Worm (Caenorhabditis elegans) whole organism, L3 larva: ENCODE data around the gene mrps-5.

Experiments
- R02D3.7 ChIP-seq: fragments of 150-350 bp; optimal IDR thresholded peaks from 2 replicates; lab custom pipeline; 2014; ENCODE audit warnings: missing biosample characterization, missing genetic modification characterization
- ZK546.5 ChIP-seq: sonication (generic microtip); optimal IDR thresholded peaks from 2 replicates; lab custom pipeline; 2017; ENCODE audit warnings: missing biosample characterization, missing genetic modification characterization
- ama-1 ChIP-seq: fragments of 150-350 bp; optimal IDR thresholded peaks from 2 replicates; lab custom pipeline; 2018
- ceh-16 ChIP-seq: sonication (generic microtip); optimal IDR thresholded peaks from 2 replicates; lab custom pipeline; 2017; ENCODE audit warnings: missing biosample characterization, missing genetic modification characterization
- ceh-28 ChIP-seq: fragments of 150-350 bp; optimal IDR thresholded peaks from 2 replicates; lab custom pipeline; 2014; ENCODE audit warnings: missing biosample characterization, missing genetic modification reagents, missing genetic modification characterization
- ceh-82 ChIP-seq: fragments of 150-350 bp; optimal IDR thresholded peaks from 2 replicates; lab custom pipeline; 2014; ENCODE audit warnings: missing biosample characterization, missing genetic modification characterization
- daf-12 ChIP-seq: fragments of 150-350 bp; optimal IDR thresholded peaks from 2 replicates; lab custom pipeline; 2014; ENCODE audit warnings: missing biosample characterization, missing genetic modification reagents, missing genetic modification characterization
- egl-27 ChIP-seq: sonication (generic microtip); optimal IDR thresholded peaks from 4 replicates; lab custom pipeline; 2017; ENCODE audit warnings: missing biosample characterization, missing genetic modification reagents, missing genetic modification characterization
- egl-5 ChIP-seq: fragments of 150-350 bp; optimal IDR thresholded peaks from 2 replicates; lab custom pipeline; 2017; ENCODE audit warnings: missing biosample characterization, missing genetic modification reagents, missing genetic modification characterization, inconsistent platforms
- elt-2 ChIP-seq: sonication (generic microtip); optimal IDR thresholded peaks from 2 replicates; lab custom pipeline; 2016; ENCODE audit warnings: missing genetic modification reagents, mild to moderate bottlenecking, missing genetic modification characterization, missing compliant biosample characterization
- elt-3 ChIP-seq, 3 experiments: fragments of 150-350 bp in 1 of 3; sonication (generic microtip) in 2 of 3; optimal IDR thresholded peaks; 2 replicates in 2 of 3; 4 replicates in 1 of 3; lab custom pipeline; 2014 to 2017; ENCODE audit warnings: missing biosample characterization in 3 of 3, missing genetic modification characterization in 3 of 3
- eor-1 ChIP-seq, 2 experiments: fragments of 150-350 bp; optimal IDR thresholded peaks; 2 replicates each; lab custom pipeline; 2014 to 2018; ENCODE audit warnings: missing biosample characterization in 2 of 2, missing genetic modification characterization in 2 of 2
- fkh-10 ChIP-seq: sonication (generic microtip); optimal IDR thresholded peaks from 2 replicates; lab custom pipeline; 2017; ENCODE audit warnings: missing biosample characterization, missing genetic modification reagents, missing genetic modification characterization
- fkh-2 ChIP-seq: fragments of 150-350 bp; optimal IDR thresholded peaks from 2 replicates; lab custom pipeline; 2014; ENCODE audit warnings: missing biosample characterization, missing genetic modification reagents, missing genetic modification characterization
- fos-1 ChIP-seq: fragments of 150-350 bp; optimal IDR thresholded peaks from 2 replicates; lab custom pipeline; 2014; ENCODE audit warnings: missing biosample characterization, missing genetic modification characterization
- hmg-11 ChIP-seq: sonication (generic microtip); optimal IDR thresholded peaks from 2 replicates; lab custom pipeline; 2016; ENCODE audit warnings: missing genetic modification characterization, missing compliant biosample characterization
- lin-15B ChIP-seq: fragments of 150-350 bp; optimal IDR thresholded peaks from 2 replicates; lab custom pipeline; 2014; ENCODE audit warnings: missing biosample characterization, missing genetic modification characterization
- lin-39 ChIP-seq: fragments of 150-350 bp; optimal IDR thresholded peaks from 2 replicates; lab custom pipeline; 2018; ENCODE audit warnings: missing biosample characterization, missing genetic modification reagents, missing genetic modification characterization
- mml-1 ChIP-seq: fragments of 150-350 bp; sonication (generic microtip); optimal IDR thresholded peaks from 3 replicates; lab custom pipeline; 2014; ENCODE audit warnings: missing biosample characterization, missing genetic modification characterization
- nfya-1 ChIP-seq: sonication (generic microtip); optimal IDR thresholded peaks from 2 replicates; lab custom pipeline; 2017; ENCODE audit warnings: missing genetic modification characterization, mild to moderate bottlenecking, missing compliant biosample characterization, antibody characterized with exemption, moderate library complexity; ENCODE audit not compliant: insufficient read depth
- nhr-12 ChIP-seq: fragments of 150-350 bp; optimal IDR thresholded peaks from 2 replicates; lab custom pipeline; 2014; ENCODE audit warnings: missing biosample characterization, missing genetic modification characterization
- nhr-23 ChIP-seq: fragments of 150-350 bp; optimal IDR thresholded peaks from 2 replicates; lab custom pipeline; 2014; ENCODE audit warnings: missing biosample characterization, missing genetic modification reagents, missing genetic modification characterization
- nhr-25 ChIP-seq: sonication (generic microtip); optimal IDR thresholded peaks from 2 replicates; lab custom pipeline; 2017; ENCODE audit warnings: missing biosample characterization, missing genetic modification characterization
- nhr-28 ChIP-seq: fragments of 150-350 bp; optimal IDR thresholded peaks from 2 replicates; lab custom pipeline; 2014; ENCODE audit warnings: missing biosample characterization, missing genetic modification characterization
- nhr-43 ChIP-seq: sonication (generic microtip); optimal IDR thresholded peaks from 2 replicates; lab custom pipeline; 2016; ENCODE audit warnings: mild to moderate bottlenecking, missing genetic modification characterization, missing compliant biosample characterization; ENCODE audit not compliant: poor library complexity, severe bottlenecking
- nhr-67 ChIP-seq: fragments of 150-350 bp; optimal IDR thresholded peaks from 2 replicates; lab custom pipeline; 2014; ENCODE audit warnings: missing biosample characterization, missing genetic modification characterization
- nhr-76 ChIP-seq: fragments of 150-350 bp; sonication (generic microtip); optimal IDR thresholded peaks from 5 replicates; lab custom pipeline; 2014; ENCODE audit warnings: missing biosample characterization, missing genetic modification characterization
- nhr-77 ChIP-seq: fragments of 150-350 bp; optimal IDR thresholded peaks from 2 replicates; lab custom pipeline; 2014; ENCODE audit warnings: missing biosample characterization, missing genetic modification characterization
- pha-4 ChIP-seq: fragments of 150-350 bp; optimal IDR thresholded peaks from 2 replicates; lab custom pipeline; 2014; ENCODE audit warnings: missing biosample characterization, missing genetic modification reagents, missing genetic modification characterization
- pqm-1 ChIP-seq: fragments of 150-350 bp; optimal IDR thresholded peaks from 2 replicates; lab custom pipeline; 2017; ENCODE audit warnings: missing biosample characterization, missing genetic modification characterization, inconsistent platforms
- sea-2 ChIP-seq: fragments of 150-350 bp; sonication (generic microtip); optimal IDR thresholded peaks from 4 replicates; lab custom pipeline; 2014; ENCODE audit warnings: missing biosample characterization, missing genetic modification reagents, missing genetic modification characterization
- skn-1 ChIP-seq: fragments of 150-350 bp; optimal IDR thresholded peaks from 2 replicates; lab custom pipeline; 2014; ENCODE audit warnings: missing biosample characterization, missing genetic modification characterization
- tbx-2 ChIP-seq: sonication (generic microtip); optimal IDR thresholded peaks from 2 replicates; lab custom pipeline; 2016; ENCODE audit warnings: mild to moderate bottlenecking, missing genetic modification characterization, missing compliant biosample characterization
- unc-62 ChIP-seq: fragments of 150-350 bp; sonication (generic microtip); optimal IDR thresholded peaks from 4 replicates; lab custom pipeline; 2014; ENCODE audit warnings: missing biosample characterization, missing genetic modification reagents, missing genetic modification characterization
- ztf-11 ChIP-seq: fragments of 150-350 bp; optimal IDR thresholded peaks from 2 replicates; lab custom pipeline; 2014; ENCODE audit warnings: missing biosample characterization, missing genetic modification characterization

Gene mrps-5

DNA sequence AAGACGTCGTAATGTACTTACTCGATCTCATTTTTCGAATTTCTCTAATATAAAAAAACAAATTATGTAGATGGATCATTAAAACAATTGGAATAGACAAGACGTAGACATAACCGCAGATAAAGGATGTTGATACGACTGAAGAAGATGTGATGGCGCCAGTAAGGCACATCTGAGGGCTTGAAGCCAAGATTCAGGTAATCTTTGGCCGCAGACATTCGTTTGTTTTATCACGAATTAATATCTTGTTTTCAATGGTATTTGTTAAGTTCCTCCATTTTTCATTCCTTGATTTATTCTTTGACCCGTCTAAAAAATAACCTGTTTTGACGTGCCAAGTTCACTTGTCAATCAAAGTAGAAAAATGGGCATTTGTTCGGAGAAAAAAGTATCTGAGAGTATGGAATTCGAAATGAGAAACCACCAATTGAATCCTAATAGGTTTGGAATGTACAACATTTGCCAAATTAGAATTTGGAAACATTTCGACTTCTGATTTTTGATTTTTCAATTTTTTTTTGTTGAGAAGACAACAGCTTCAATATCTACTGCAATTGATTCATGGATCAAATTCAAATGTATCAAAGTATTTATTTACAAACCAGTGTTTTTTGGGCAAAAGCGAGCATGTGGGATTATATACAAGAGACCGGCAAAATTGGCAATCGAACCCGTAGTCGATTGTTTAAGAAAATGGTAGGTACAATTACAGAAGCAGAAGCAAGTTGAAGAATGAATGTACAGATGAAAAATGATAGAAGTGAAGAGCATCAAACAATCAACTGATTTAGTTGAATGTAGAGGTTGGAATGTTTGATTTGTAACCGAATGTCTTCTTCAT is 11.4 kb upstream of the mrps-5 start:
- TF ChIP-seq R02D3.7 (tag; lab: Kevin White, UChicago) (no peak), nhr-77 (tag; lab: Kevin White, UChicago) (no peak), nhr-43 (tag; lab: Kevin White, UChicago) (peak; percentile 66), pqm-1 (tag; lab: Kevin White, UChicago) (no peak), nhr-76 (tag; lab: Kevin White, UChicago) (peak; percentile 58), nhr-25 (tag; lab: Kevin White, UChicago) (peak; percentile 43), ZK546.5 (no peak), nhr-28 (tag; lab: Kevin White, UChicago) (peak; percentile 80), nfya-1 (tag; lab: Kevin White, UChicago) (peak; percentile 8), elt-3 (tag; optimal IDR thresholded peaks at IDR 0.05; lab: Kevin White, UChicago) (peak in 1 of 3 experiments; percentile 62), ztf-11 (tag; lab: Kevin White, UChicago) (no peak), nhr-67 (tag; lab: Kevin White, UChicago) (no peak), ama-1 (lab: Kevin White, UChicago) (peak; percentile 80), fos-1 (tag; lab: Kevin White, UChicago) (no peak), unc-62 (peak; percentile 10), tbx-2 (tag; lab: Kevin White, UChicago) (peak; percentile 3)

ce11 chrV:12552671-12553212 is 10.5 kb upstream of the mrps-5 start, which contains the start of gene F45D3.4:
Gene F45D3.4, minus strand, starts transcription at chrV:12553191.
- TF ChIP-seq ama-1 (lab: Kevin White, UChicago) (peak; percentile 90), lin-39 (tag; lab: Kevin White, UChicago) (peak; percentile 41), nhr-23 (tag; lab: Kevin White, UChicago) (no peak), nhr-25 (tag; lab: Kevin White, UChicago) (peak; percentile 2)

DNA sequence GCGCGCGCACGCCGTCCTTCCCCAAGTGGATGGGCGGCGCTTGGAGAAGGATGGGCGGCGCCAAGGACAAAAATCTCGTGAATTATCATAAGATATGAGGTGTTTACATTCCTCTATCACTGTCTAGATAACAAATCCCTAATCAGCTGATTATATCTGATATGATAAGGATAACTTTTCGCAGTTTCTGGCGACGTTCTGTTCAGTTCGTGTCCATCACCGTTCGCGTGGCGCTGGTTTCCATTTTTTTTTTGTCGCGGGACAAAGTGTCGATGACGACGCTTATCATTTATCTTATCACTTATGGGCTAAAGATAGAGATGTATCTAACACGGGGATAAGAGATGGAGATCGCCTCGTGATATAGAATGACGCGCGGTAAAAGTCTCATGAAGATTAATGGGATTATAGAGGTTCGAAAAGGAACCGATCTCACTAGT is 10.0 kb upstream of the mrps-5 start:
- no peak for TF ChIP-seq ceh-16 (tag; lab: Kevin White, UChicago)
- no peak for TF ChIP-seq hmg-11 (tag; lab: Kevin White, UChicago)
- TF ChIP-seq fkh-10 (GFP tag; lab: Kevin White, UChicago), result no peak
- peak; percentile 13 for TF ChIP-seq nhr-25 (tag; lab: Kevin White, UChicago)
- peak; percentile 81 for TF ChIP-seq nhr-43 (tag; lab: Kevin White, UChicago)
- no peak for TF ChIP-seq lin-39 (tag; lab: Kevin White, UChicago)
- TF ChIP-seq skn-1, result no peak
- no peak for TF ChIP-seq unc-62
- peak; percentile 13 for TF ChIP-seq mml-1 (tag; lab: Kevin White, UChicago)
- TF ChIP-seq nhr-67 (tag; lab: Kevin White, UChicago), result no peak
- peak; percentile 97 to 99 (median 99) for TF ChIP-seq elt-3 (tag; optimal IDR thresholded peaks at IDR 0.05; lab: Kevin White, UChicago)
- TF ChIP-seq lin-15B (tag; lab: Kevin White, UChicago), result no peak
- no peak for TF ChIP-seq egl-27
- peak; percentile 26 for TF ChIP-seq tbx-2 (tag; lab: Kevin White, UChicago)
- TF ChIP-seq nhr-23 (tag; lab: Kevin White, UChicago), result peak; percentile 89
- TF ChIP-seq egl-5 (tag; lab: Kevin White, UChicago), result no peak
- TF ChIP-seq fos-1 (tag; lab: Kevin White, UChicago), result no peak
- peak; percentile 11 for TF ChIP-seq ceh-28
- no peak for TF ChIP-seq nfya-1 (tag; lab: Kevin White, UChicago)
- no peak for TF ChIP-seq pqm-1 (tag; lab: Kevin White, UChicago)

DNA sequence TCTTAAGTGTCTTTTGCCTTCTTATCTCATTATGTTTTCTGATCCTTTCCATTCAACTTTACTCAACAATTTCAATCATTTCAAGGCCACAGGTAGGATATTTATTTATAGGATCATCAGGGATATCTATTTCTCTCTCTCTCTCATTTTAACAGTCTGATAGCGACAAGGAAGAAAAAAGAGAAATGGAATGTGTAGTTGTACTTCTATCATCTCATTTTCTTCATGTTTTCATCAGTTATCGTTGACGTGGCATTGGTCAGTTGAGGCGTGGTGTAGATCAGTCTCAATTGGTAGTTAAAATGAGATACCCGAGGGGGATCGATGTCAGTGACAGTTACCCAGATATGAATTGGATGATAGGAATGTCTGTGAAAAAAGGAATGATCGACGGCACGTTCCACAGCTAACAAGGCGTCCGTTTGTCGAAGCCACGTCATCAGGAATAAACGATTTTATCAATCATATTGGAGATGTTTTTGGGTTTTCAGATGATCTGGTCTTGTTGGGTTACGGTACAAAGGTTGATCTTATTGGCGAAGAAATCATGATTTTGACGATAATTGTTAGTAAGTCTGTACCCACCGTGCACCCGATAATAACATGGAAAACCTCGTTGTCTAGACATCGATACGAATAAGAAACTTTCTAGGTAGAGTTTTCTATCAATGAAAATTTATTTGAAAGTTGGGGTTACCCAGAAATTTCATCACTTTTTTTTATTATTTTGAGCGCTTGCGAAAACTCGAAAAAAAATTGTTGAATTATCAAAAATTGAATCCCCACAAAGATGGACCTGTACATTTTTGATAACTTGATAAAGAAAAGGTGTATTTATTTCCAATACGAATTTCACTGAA is 8.9 kb upstream of the mrps-5 start:
- no peak for TF ChIP-seq ceh-82
- TF ChIP-seq R02D3.7 (tag; lab: Kevin White, UChicago), result peak; percentile 34
- no peak for TF ChIP-seq lin-39 (tag; lab: Kevin White, UChicago)
- no peak for TF ChIP-seq elt-2 (tag; lab: Kevin White, UChicago)
- peak; percentile 77 for TF ChIP-seq nhr-23 (tag; lab: Kevin White, UChicago)
- TF ChIP-seq tbx-2 (tag; lab: Kevin White, UChicago), result peak; percentile 37
- TF ChIP-seq nhr-43 (tag; lab: Kevin White, UChicago), result peak; percentile 63
- peak; percentile 52 to 84 (median 84) for TF ChIP-seq elt-3 (tag; optimal IDR thresholded peaks at IDR 0.05; lab: Kevin White, UChicago)
- no peak for TF ChIP-seq nhr-77 (tag; lab: Kevin White, UChicago)
- no peak for TF ChIP-seq pqm-1 (tag; lab: Kevin White, UChicago)
- no peak for TF ChIP-seq ZK546.5
- TF ChIP-seq pha-4 (tag; lab: Kevin White, UChicago), result no peak
- no peak for TF ChIP-seq nhr-28 (tag; lab: Kevin White, UChicago)
- peak; percentile 58 for TF ChIP-seq nhr-25 (tag; lab: Kevin White, UChicago)
- TF ChIP-seq ama-1 (lab: Kevin White, UChicago), result peak; percentile 4
- TF ChIP-seq ceh-16 (tag; lab: Kevin White, UChicago), result no peak
- no peak for TF ChIP-seq lin-15B (tag; lab: Kevin White, UChicago)
- TF ChIP-seq nhr-76 (tag; lab: Kevin White, UChicago), result no peak
- TF ChIP-seq nhr-12 (tag; lab: Kevin White, UChicago), result no peak
- TF ChIP-seq unc-62, result no peak
- no peak for TF ChIP-seq sea-2
- no peak for TF ChIP-seq fkh-2 (tag; lab: Kevin White, UChicago)
- no peak for TF ChIP-seq hmg-11 (tag; lab: Kevin White, UChicago)
- TF ChIP-seq egl-5 (tag; lab: Kevin White, UChicago), result no peak
- peak; percentile 42 for TF ChIP-seq ceh-28
- no peak for TF ChIP-seq nhr-67 (tag; lab: Kevin White, UChicago)
- no peak for TF ChIP-seq daf-12
- no peak for TF ChIP-seq eor-1 (tag; optimal IDR thresholded peaks at IDR 0.05; lab: Kevin White, UChicago)
